Fruit fly (Drosophila melanogaster): Measurements from ENCODE around the gene CG42766.

DNA sequence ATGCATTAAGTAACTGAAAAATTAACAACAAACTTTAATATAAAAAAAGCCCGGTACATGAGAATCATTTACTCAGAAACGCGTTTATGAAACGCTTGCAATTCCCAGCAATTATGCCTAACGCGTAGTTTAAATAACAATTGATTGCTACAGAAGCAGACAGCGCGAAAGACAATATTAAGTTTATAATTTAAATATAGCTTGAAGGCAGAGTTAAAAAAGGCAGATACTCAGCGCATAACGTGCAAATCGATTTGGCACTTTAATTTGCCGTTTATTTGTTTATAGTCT, 35.8 kb upstream of the CG42766 start, which contains the start of gene CG8924:
- TF ChIP-seq CG8159 (tag; optimal IDR thresholded peaks at IDR 0.05) (no peak), CG34367 (tag; optimal IDR thresholded peaks at IDR 0.05) (no peak), gl (tag; optimal IDR thresholded peaks at IDR 0.05) (no peak), rn (GFP tag; IDR thresholded peaks at IDR 0.05) (no peak), CG17806 (tag; optimal IDR thresholded peaks at IDR 0.05) (no peak)

All from whole organism, pupa.